Comparison of ENCODE assay signal across 4 worm cellular contexts in the genomic region with DNA sequence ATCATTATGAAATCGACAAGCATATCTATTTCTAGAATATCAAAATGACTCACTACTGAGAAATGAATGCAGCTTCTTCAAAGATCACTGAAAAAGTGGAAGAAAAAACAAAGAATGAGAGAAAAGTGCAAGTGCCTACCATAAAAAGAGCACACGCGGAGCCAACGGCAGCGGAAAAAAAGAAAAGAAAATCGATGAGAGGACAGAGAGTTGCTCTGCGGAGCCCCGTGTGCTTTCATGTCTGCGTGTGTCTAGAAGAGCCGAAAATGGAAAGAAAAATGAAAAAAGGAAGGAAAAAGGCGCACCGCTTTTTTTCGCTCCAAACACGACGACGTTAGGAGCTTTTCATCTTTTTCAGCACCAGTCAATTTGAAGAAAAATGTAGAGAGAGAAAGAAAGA.
A peak's percentile ranks its signal among the peaks of the same experiment; 100 is the strongest.
TF ChIP-seq lines count a peak whose summit lies in the region.

A gene (minus strand): TSS at position 122 of the 400 bp plus-strand sequence.

TF ChIP-seq in whole organism, L1 larva, 84 proteins besides CTCF, POLR2A, EP300 and RAD21 (continued from another document):
- TF ChIP-seq swsn-7 (tag; optimal IDR thresholded peaks at IDR 0.05; lab: Kevin White, UChicago) (peak; percentile 20), tbx-2 (tag; optimal IDR thresholded peaks at IDR 0.05; lab: Kevin White, UChicago) (peak; percentile 7), lin-35 (GFP tag; optimal IDR thresholded peaks at IDR 0.05; lab: Kevin White, UChicago) (peak in 1 of 2 experiments; percentile 11), lsy-2 (tag; optimal IDR thresholded peaks at IDR 0.05; lab: Kevin White, UChicago) (peak in 1 of 2 experiments; percentile 28), dpl-1 (GFP tag; optimal IDR thresholded peaks at IDR 0.05; lab: Kevin White, UChicago) (peak in 1 of 3 experiments; percentile 20), efl-1 (optimal IDR thresholded peaks at IDR 0.05; lab: Kevin White, UChicago) (peak in 1 of 2 experiments; percentile 5), efl-1 (GFP tag; optimal IDR thresholded peaks at IDR 0.05 in 1 of 2; lab: Kevin White, UChicago) (peak in 1 of 2 experiments; percentile 82)

TF ChIP-seq in whole organism, L2 larva, 48 proteins besides CTCF, POLR2A, EP300 and RAD21 (continued from another document):
- no peak for TF ChIP-seq elt-3 (tag; optimal IDR thresholded peaks at IDR 0.05; lab: Kevin White, UChicago)
- no peak for TF ChIP-seq nhr-12 (tag; optimal IDR thresholded peaks at IDR 0.05; lab: Kevin White, UChicago)
- no peak for TF ChIP-seq elt-1 (tag; optimal IDR thresholded peaks at IDR 0.05; lab: Kevin White, UChicago)
- TF ChIP-seq nhr-11 (tag; optimal IDR thresholded peaks at IDR 0.05; lab: Kevin White, UChicago) = no peak
- no peak for TF ChIP-seq ztf-1 (GFP tag; conservative IDR thresholded peaks at IDR 0.05; lab: Robert Waterston, UW)
- TF ChIP-seq blmp-1 (tag; optimal IDR thresholded peaks at IDR 0.05; lab: Kevin White, UChicago; ENCODE audit: insufficient read depth) = no peak
- TF ChIP-seq crh-2 (tag; optimal IDR thresholded peaks at IDR 0.05; lab: Kevin White, UChicago) = peak; percentile 62
- no peak for TF ChIP-seq sma-9 (GFP tag; optimal IDR thresholded peaks at IDR 0.05; lab: Kevin White, UChicago)
- TF ChIP-seq sma-9 (tag; optimal IDR thresholded peaks at IDR 0.05; lab: Kevin White, UChicago) = no peak
- no peak for TF ChIP-seq unc-39 (tag; optimal IDR thresholded peaks at IDR 0.05; lab: Kevin White, UChicago)
- no peak for TF ChIP-seq nhr-25 (tag; optimal IDR thresholded peaks at IDR 0.05; lab: Kevin White, UChicago)
- no peak for TF ChIP-seq peb-1 (tag; optimal IDR thresholded peaks at IDR 0.05; lab: Kevin White, UChicago)
- TF ChIP-seq alr-1 (tag; optimal IDR thresholded peaks at IDR 0.05; lab: Kevin White, UChicago) = no peak
- TF ChIP-seq fos-1 (tag; optimal IDR thresholded peaks at IDR 0.05; lab: Kevin White, UChicago) = peak; percentile 62
- no peak for TF ChIP-seq nhr-6 (tag; optimal IDR thresholded peaks at IDR 0.05; lab: Kevin White, UChicago)
- no peak for TF ChIP-seq nhr-77 (tag; optimal IDR thresholded peaks at IDR 0.05; lab: Kevin White, UChicago)
- TF ChIP-seq F13H6.1 (tag; optimal IDR thresholded peaks at IDR 0.05; lab: Kevin White, UChicago) = peak; percentile 29
- no peak for TF ChIP-seq ztf-11 (tag; optimal IDR thresholded peaks at IDR 0.05; lab: Kevin White, UChicago)
- no peak for TF ChIP-seq ceh-16 (tag; optimal IDR thresholded peaks at IDR 0.05; lab: Kevin White, UChicago)
- TF ChIP-seq nhr-21 (tag; optimal IDR thresholded peaks at IDR 0.05; lab: Kevin White, UChicago) = no peak
- no peak for TF ChIP-seq gmeb-1 (tag; optimal IDR thresholded peaks at IDR 0.05; lab: Kevin White, UChicago)
- TF ChIP-seq nhr-129 (tag; optimal IDR thresholded peaks at IDR 0.05; lab: Kevin White, UChicago) = peak; percentile 11
- TF ChIP-seq nhr-237 (tag; optimal IDR thresholded peaks at IDR 0.05; lab: Kevin White, UChicago) = no peak
- TF ChIP-seq snpc-4 (tag; optimal IDR thresholded peaks at IDR 0.05; lab: Kevin White, UChicago) = peak; percentile 5
- TF ChIP-seq unc-55 (GFP tag; optimal IDR thresholded peaks at IDR 0.05; lab: Kevin White, UChicago) = peak; percentile 29
- peak; percentile 70 for TF ChIP-seq C34F6.9 (tag; optimal IDR thresholded peaks at IDR 0.05; lab: Kevin White, UChicago)
- TF ChIP-seq R02D3.7 (tag; optimal IDR thresholded peaks at IDR 0.05; lab: Kevin White, UChicago) = no peak
- TF ChIP-seq ztf-4 (tag; optimal IDR thresholded peaks at IDR 0.05; lab: Kevin White, UChicago) = no peak
- TF ChIP-seq skn-1 (tag; optimal IDR thresholded peaks at IDR 0.05; lab: Kevin White, UChicago) = no peak
- no peak for TF ChIP-seq egl-27 (tag; optimal IDR thresholded peaks at IDR 0.05; lab: Kevin White, UChicago)
- TF ChIP-seq sem-4 (tag; optimal IDR thresholded peaks at IDR 0.05; lab: Kevin White, UChicago) = no peak
- no peak for TF ChIP-seq lin-13 (GFP tag; optimal IDR thresholded peaks at IDR 0.05; lab: Kevin White, UChicago)
- TF ChIP-seq mdl-1 (tag; optimal IDR thresholded peaks at IDR 0.05; lab: Kevin White, UChicago) = peak in 1 of 2 experiments; percentile 33
- TF ChIP-seq lsy-2 (tag; optimal IDR thresholded peaks at IDR 0.05; lab: Kevin White, UChicago) = peak in 1 of 2 experiments; percentile 21
- no peak for TF ChIP-seq mab-5 (tag; optimal IDR thresholded peaks at IDR 0.05; lab: Kevin White, UChicago)
- no peak for TF ChIP-seq nhr-23 (tag; optimal IDR thresholded peaks at IDR 0.05; lab: Kevin White, UChicago)

TF ChIP-seq in whole organism, L3 larva, 47 proteins besides CTCF, POLR2A, EP300 and RAD21 (continued from another document):
- TF ChIP-seq R02D3.7 (tag; optimal IDR thresholded peaks at IDR 0.05; lab: Kevin White, UChicago) (no peak), tbx-2 (tag; optimal IDR thresholded peaks at IDR 0.05; lab: Kevin White, UChicago) (no peak), ztf-11 (tag; optimal IDR thresholded peaks at IDR 0.05; lab: Kevin White, UChicago) (no peak), snpc-4 (tag; optimal IDR thresholded peaks at IDR 0.05; lab: Kevin White, UChicago) (no peak), unc-39 (tag; optimal IDR thresholded peaks at IDR 0.05; lab: Kevin White, UChicago) (no peak), lsy-12 (tag; optimal IDR thresholded peaks at IDR 0.05; lab: Kevin White, UChicago) (no peak), egl-5 (tag; optimal IDR thresholded peaks at IDR 0.05; lab: Kevin White, UChicago) (no peak), pqm-1 (tag; optimal IDR thresholded peaks at IDR 0.05; lab: Kevin White, UChicago) (peak; percentile 30), nhr-28 (tag; optimal IDR thresholded peaks at IDR 0.05; lab: Kevin White, UChicago) (no peak), nfya-1 (tag; optimal IDR thresholded peaks at IDR 0.05; lab: Kevin White, UChicago; ENCODE audit: insufficient read depth) (peak; percentile 67), ZK546.5 (tag; optimal IDR thresholded peaks at IDR 0.05; lab: Kevin White, UChicago) (no peak), egl-27 (tag; optimal IDR thresholded peaks at IDR 0.05; lab: Kevin White, UChicago) (no peak), nhr-76 (tag; optimal IDR thresholded peaks at IDR 0.05; lab: Kevin White, UChicago) (no peak), pha-4 (tag; optimal IDR thresholded peaks at IDR 0.05; lab: Kevin White, UChicago) (no peak), nhr-12 (tag; optimal IDR thresholded peaks at IDR 0.05; lab: Kevin White, UChicago) (no peak), daf-12 (tag; optimal IDR thresholded peaks at IDR 0.05; lab: Kevin White, UChicago) (no peak), nhr-25 (tag; optimal IDR thresholded peaks at IDR 0.05; lab: Kevin White, UChicago) (no peak), zag-1 (tag; optimal IDR thresholded peaks at IDR 0.05; lab: Kevin White, UChicago) (no peak), elt-3 (tag; optimal IDR thresholded peaks at IDR 0.05; lab: Kevin White, UChicago) (no peak), eor-1 (tag; optimal IDR thresholded peaks at IDR 0.05; lab: Kevin White, UChicago) (no peak), ceh-28 (tag; optimal IDR thresholded peaks at IDR 0.05; lab: Kevin White, UChicago) (no peak), nhr-23 (tag; optimal IDR thresholded peaks at IDR 0.05; lab: Kevin White, UChicago) (no peak), jun-1 (tag; optimal IDR thresholded peaks at IDR 0.05; lab: Kevin White, UChicago) (no peak), nhr-67 (tag; optimal IDR thresholded peaks at IDR 0.05; lab: Kevin White, UChicago) (no peak), elt-2 (tag; optimal IDR thresholded peaks at IDR 0.05; lab: Kevin White, UChicago) (peak; percentile 14), ceh-82 (tag; optimal IDR thresholded peaks at IDR 0.05; lab: Kevin White, UChicago) (no peak), fos-1 (tag; optimal IDR thresholded peaks at IDR 0.05; lab: Kevin White, UChicago) (no peak), elt-1 (tag; optimal IDR thresholded peaks at IDR 0.05; lab: Kevin White, UChicago) (no peak), sea-2 (GFP tag; optimal IDR thresholded peaks at IDR 0.05; lab: Kevin White, UChicago) (no peak), unc-62 (GFP tag; optimal IDR thresholded peaks at IDR 0.05; lab: Kevin White, UChicago) (no peak), lin-39 (tag; optimal IDR thresholded peaks at IDR 0.05; lab: Kevin White, UChicago) (peak; percentile 4), nhr-43 (tag; optimal IDR thresholded peaks at IDR 0.05; lab: Kevin White, UChicago; ENCODE audit: poor library complexity, severe bottlenecking) (no peak), lin-15B (tag; optimal IDR thresholded peaks at IDR 0.05; lab: Kevin White, UChicago) (peak; percentile 12)

TF ChIP-seq in whole organism, L4 larva, 104 proteins besides CTCF, POLR2A, EP300 and RAD21 (continued from another document):
- peak; percentile 16 for TF ChIP-seq hlh-11 (tag; optimal IDR thresholded peaks at IDR 0.05; lab: Kevin White, UChicago)
- peak; percentile 38 for TF ChIP-seq rbr-2 (tag; optimal IDR thresholded peaks at IDR 0.05; lab: Kevin White, UChicago)
- TF ChIP-seq lim-7 (GFP tag; IDR thresholded peaks at IDR 0.05; lab: Robert Waterston, UW) = no peak
- TF ChIP-seq F26F4.8 (GFP tag; conservative IDR thresholded peaks at IDR 0.05; lab: Robert Waterston, UW) = no peak
- TF ChIP-seq zip-11 (GFP tag; IDR thresholded peaks at IDR 0.05; lab: Robert Waterston, UW) = no peak
- 0 out of 2 replicates have a peak, but pooled peaks have one; percentile 32 for TF ChIP-seq saeg-2 (GFP tag; IDR thresholded peaks at IDR 0.05; lab: Robert Waterston, UW)
- no peak for TF ChIP-seq F44E2.7 (GFP tag; IDR thresholded peaks at IDR 0.05; lab: Robert Waterston, UW)
- TF ChIP-seq dmd-9 (GFP tag; IDR thresholded peaks at IDR 0.05; lab: Robert Waterston, UW) = no peak
- TF ChIP-seq fkh-10 (GFP tag; optimal IDR thresholded peaks at IDR 0.05; lab: Kevin White, UChicago) = peak; percentile 64
- peak; percentile 34 for TF ChIP-seq aha-1 (tag; lab: Kevin White, UChicago)
- TF ChIP-seq lin-38 (GFP tag; IDR thresholded peaks at IDR 0.05; lab: Robert Waterston, UW) = no peak
- TF ChIP-seq mxl-3 (GFP tag; optimal IDR thresholded peaks at IDR 0.05; lab: Kevin White, UChicago) = no peak
- TF ChIP-seq snpc-1.2 (GFP tag; IDR thresholded peaks at IDR 0.05; lab: Robert Waterston, UW) = no peak
- no peak for TF ChIP-seq zfp-3 (GFP tag; conservative IDR thresholded peaks at IDR 0.05; lab: Robert Waterston, UW)
- no peak for TF ChIP-seq R02D3.7 (tag; optimal IDR thresholded peaks at IDR 0.05; lab: Kevin White, UChicago)
- no peak for TF ChIP-seq lin-39 (tag; optimal IDR thresholded peaks at IDR 0.05; lab: Kevin White, UChicago)
- TF ChIP-seq nhr-25 (tag; optimal IDR thresholded peaks at IDR 0.05; lab: Kevin White, UChicago; ENCODE audit: borderline replicate concordance, insufficient read depth) = no peak
- TF ChIP-seq mdt-29 (GFP tag; IDR thresholded peaks at IDR 0.05; lab: Robert Waterston, UW) = no peak
- TF ChIP-seq hlh-30 (tag; optimal IDR thresholded peaks at IDR 0.05; lab: Kevin White, UChicago; ENCODE audit: insufficient read depth) = peak; percentile 67
- TF ChIP-seq daf-16 (GFP tag; optimal IDR thresholded peaks at IDR 0.05; lab: Kevin White, UChicago) = no peak
- TF ChIP-seq daf-16 (tag; optimal IDR thresholded peaks at IDR 0.05; lab: Kevin White, UChicago) = peak; percentile 22
- TF ChIP-seq T20F7.1 (GFP tag; optimal IDR thresholded peaks at IDR 0.05; lab: Kevin White, UChicago) = no peak
- TF ChIP-seq snpc-4 (tag; optimal IDR thresholded peaks at IDR 0.05; lab: Kevin White, UChicago) = no peak
- peak in 1 of 2 experiments; percentile 50 for TF ChIP-seq lsy-2 (tag; optimal IDR thresholded peaks at IDR 0.05; lab: Kevin White, UChicago)
- TF ChIP-seq nhr-41 (GFP tag; IDR thresholded peaks at IDR 0.05; lab: Robert Waterston, UW) = no peak
- TF ChIP-seq arid-1 (GFP tag; conservative IDR thresholded peaks at IDR 0.05; lab: Robert Waterston, UW) = no peak
- TF ChIP-seq ZK546.5 (tag; optimal IDR thresholded peaks at IDR 0.05; lab: Kevin White, UChicago) = no peak
- TF ChIP-seq sdz-12 (GFP tag; optimal IDR thresholded peaks at IDR 0.05; lab: Kevin White, UChicago) = no peak
- no peak for TF ChIP-seq egl-27 (tag; optimal IDR thresholded peaks at IDR 0.05; lab: Kevin White, UChicago)
- TF ChIP-seq set-16 (GFP tag; IDR thresholded peaks at IDR 0.05; lab: Robert Waterston, UW) = no peak
- no peak for TF ChIP-seq nhr-11 (tag; optimal IDR thresholded peaks at IDR 0.05; lab: Kevin White, UChicago)
- TF ChIP-seq ama-1 (optimal IDR thresholded peaks at IDR 0.05; lab: Kevin White, UChicago) = no peak
- TF ChIP-seq vab-7 (GFP tag; IDR thresholded peaks at IDR 0.05; lab: Robert Waterston, UW) = no peak
- TF ChIP-seq ceh-82 (tag; optimal IDR thresholded peaks at IDR 0.05; lab: Kevin White, UChicago) = no peak
- no peak for TF ChIP-seq lin-13 (GFP tag; optimal IDR thresholded peaks at IDR 0.05; lab: Kevin White, UChicago)
- TF ChIP-seq mes-2 (tag; optimal IDR thresholded peaks at IDR 0.05; lab: Kevin White, UChicago; ENCODE audit: poor library complexity, severe bottlenecking) = no peak
- no peak for TF ChIP-seq F49E8.2 (tag; optimal IDR thresholded peaks at IDR 0.05; lab: Kevin White, UChicago; ENCODE audit: borderline replicate concordance)
- no peak for TF ChIP-seq ztf-11 (tag; optimal IDR thresholded peaks at IDR 0.05; lab: Kevin White, UChicago)
- TF ChIP-seq hmg-1.1 (GFP tag; IDR thresholded peaks at IDR 0.05; lab: Robert Waterston, UW) = 0 out of 2 replicates have a peak, but pooled peaks have one; percentile 43
- TF ChIP-seq spr-1 (tag; optimal IDR thresholded peaks at IDR 0.05; lab: Kevin White, UChicago) = no peak
